Fruit fly (Drosophila melanogaster) whole organism, prepupa: ENCODE results near the gene CG1575.
A peak's percentile ranks its signal among the peaks of the same experiment; 100 is the strongest.

Experiments
- Blimp-1 ChIP-seq: fragments of 200-800 bp; sonication (Bioruptor generic); optimal IDR thresholded peaks from 3 replicates; lab custom pipeline; 2017; ENCODE audit warnings: missing biosample characterization, missing genetic modification characterization, mild to moderate bottlenecking, moderate library complexity, missing genetic modification reagents
- CG10669 ChIP-seq: fragments of 200-800 bp; sonication (Bioruptor generic); optimal IDR thresholded peaks from 3 replicates; lab custom pipeline; 2018; ENCODE audit warnings: missing biosample characterization, mild to moderate bottlenecking, missing genetic modification characterization, moderate library complexity
- CG11294 ChIP-seq: fragments of 200-800 bp; sonication (Bioruptor generic); IDR thresholded peaks from 2 replicates; pipeline ENCODE4 v1.3.6; 2022; ENCODE audit warnings: missing biosample characterization, missing genetic modification characterization
- CG11762 ChIP-seq: fragments of 200-800 bp; sonication (Bioruptor generic); optimal IDR thresholded peaks from 3 replicates; lab custom pipeline; 2016; ENCODE audit warnings: missing biosample characterization, missing genetic modification characterization; ENCODE audit not compliant: insufficient read depth
- CG11902 ChIP-seq: fragments of 200-800 bp; sonication (Bioruptor generic); optimal IDR thresholded peaks from 3 replicates; lab custom pipeline; 2016; ENCODE audit warnings: missing biosample characterization, missing genetic modification characterization
- CG1621 ChIP-seq: fragments of 200-800 bp; sonication (Bioruptor generic); optimal IDR thresholded peaks from 3 replicates; lab custom pipeline; 2018; ENCODE audit warnings: missing biosample characterization, mild to moderate bottlenecking, missing genetic modification characterization
- CG16779 ChIP-seq: fragments of 200-800 bp; sonication (Bioruptor generic); optimal IDR thresholded peaks from 3 replicates; lab custom pipeline; 2017; ENCODE audit warnings: missing biosample characterization, mild to moderate bottlenecking, missing genetic modification characterization
- CG32006 ChIP-seq: fragments of 200-800 bp; sonication (Bioruptor generic); optimal IDR thresholded peaks from 3 replicates; lab custom pipeline; 2017; ENCODE audit warnings: missing biosample characterization, mild to moderate bottlenecking, missing genetic modification characterization
- CG4318 ChIP-seq: fragments of 200-800 bp; sonication (Bioruptor generic); optimal IDR thresholded peaks from 3 replicates; lab custom pipeline; 2017; ENCODE audit warnings: missing biosample characterization, mild to moderate bottlenecking, missing genetic modification characterization
- CG6276 ChIP-seq: fragments of 200-800 bp; sonication (Bioruptor generic); optimal IDR thresholded peaks from 2 replicates; lab custom pipeline; 2017; ENCODE audit warnings: missing biosample characterization, mild to moderate bottlenecking, missing genetic modification characterization
- CG6808 ChIP-seq: fragments of 200-800 bp; sonication (Bioruptor generic); optimal IDR thresholded peaks from 3 replicates; lab custom pipeline; 2017; ENCODE audit warnings: missing biosample characterization, missing genetic modification characterization, mild to moderate bottlenecking, moderate library complexity, missing genetic modification reagents
- CG6854 ChIP-seq: fragments of 200-800 bp; sonication (Bioruptor generic); optimal IDR thresholded peaks from 2 replicates; lab custom pipeline; 2017; ENCODE audit warnings: missing biosample characterization, mild to moderate bottlenecking, missing genetic modification characterization
- CG8119 ChIP-seq: fragments of 200-800 bp; sonication (Bioruptor generic); IDR thresholded peaks from 3 replicates; pipeline ENCODE4 v1.3.6; 2022; ENCODE audit warnings: missing biosample characterization, missing genetic modification characterization
- CG8319 ChIP-seq: fragments of 200-800 bp; sonication (Bioruptor generic); optimal IDR thresholded peaks from 3 replicates; lab custom pipeline; 2016; ENCODE audit warnings: missing biosample characterization, missing genetic modification characterization
- Eip75B ChIP-seq: fragments of 200-800 bp; sonication (Bioruptor generic); optimal IDR thresholded peaks from 3 replicates; lab custom pipeline; 2016; ENCODE audit warnings: missing biosample characterization, missing genetic modification characterization
- Eip93F ChIP-seq: fragments of 200-800 bp; sonication (Bioruptor generic); optimal IDR thresholded peaks from 2 replicates; lab custom pipeline; 2016; ENCODE audit warnings: missing biosample characterization, mild to moderate bottlenecking, missing genetic modification characterization
- Ets21C ChIP-seq: fragments of 200-800 bp; sonication (Bioruptor generic); optimal IDR thresholded peaks from 3 replicates; lab custom pipeline; 2016; ENCODE audit warnings: missing biosample characterization, missing genetic modification characterization
- Gug ChIP-seq: fragments of 200-800 bp; sonication (Bioruptor generic); IDR thresholded peaks from 2 replicates; pipeline ENCODE4 v1.3.6; 2022; ENCODE audit warnings: missing biosample characterization, missing genetic modification characterization
- Hr38 ChIP-seq: sonication (Bioruptor generic); optimal IDR thresholded peaks from 2 replicates; lab custom pipeline; 2016; ENCODE audit warnings: missing biosample characterization, missing genetic modification characterization
- Hr39 ChIP-seq: fragments of 200-800 bp; sonication (Bioruptor generic); optimal IDR thresholded peaks from 2 replicates; lab custom pipeline; 2016; ENCODE audit warnings: missing biosample characterization, missing genetic modification characterization
- Hr4 ChIP-seq: fragments of 200-800 bp; sonication (Bioruptor generic); optimal IDR thresholded peaks from 3 replicates; lab custom pipeline; 2016; ENCODE audit warnings: missing biosample characterization, missing genetic modification characterization
- Lpt ChIP-seq: fragments of 200-800 bp; sonication (Bioruptor generic); optimal IDR thresholded peaks from 3 replicates; lab custom pipeline; 2016; ENCODE audit warnings: missing biosample characterization, missing genetic modification characterization
- Met ChIP-seq: fragments of 200-800 bp; sonication (Bioruptor generic); optimal IDR thresholded peaks from 3 replicates; lab custom pipeline; 2016; ENCODE audit warnings: missing biosample characterization, missing genetic modification characterization
- OdsH ChIP-seq: fragments of 200-800 bp; sonication (Bioruptor generic); optimal IDR thresholded peaks from 3 replicates; lab custom pipeline; 2016; ENCODE audit warnings: missing biosample characterization, missing genetic modification characterization
- Sox102F ChIP-seq: fragments of 200-800 bp; sonication (Bioruptor generic); optimal IDR thresholded peaks from 2 replicates; lab custom pipeline; 2016; ENCODE audit warnings: missing biosample characterization, mild to moderate bottlenecking, missing genetic modification characterization
- Sox14 ChIP-seq: fragments of 200-800 bp; sonication (Bioruptor generic); optimal IDR thresholded peaks from 3 replicates; lab custom pipeline; 2016; ENCODE audit warnings: missing biosample characterization, missing genetic modification characterization
- Sox15 ChIP-seq: fragments of 200-800 bp; sonication (Bioruptor generic); optimal IDR thresholded peaks from 3 replicates; lab custom pipeline; 2016; ENCODE audit warnings: missing biosample characterization, missing genetic modification characterization
- acj6 ChIP-seq: fragments of 200-800 bp; sonication (Bioruptor generic); optimal IDR thresholded peaks from 3 replicates; lab custom pipeline; 2016; ENCODE audit warnings: missing biosample characterization, missing genetic modification characterization
- cyc ChIP-seq: fragments of 200-800 bp; sonication (Bioruptor generic); optimal IDR thresholded peaks from 3 replicates; lab custom pipeline; 2016; ENCODE audit warnings: missing biosample characterization, missing genetic modification characterization
- dac ChIP-seq: fragments of 200-800 bp; sonication (Bioruptor generic); optimal IDR thresholded peaks from 2 replicates; lab custom pipeline; 2017; ENCODE audit warnings: missing biosample characterization, mild to moderate bottlenecking, missing genetic modification characterization
- dsx ChIP-seq: fragments of 200-800 bp; optimal IDR thresholded peaks from 3 replicates; lab custom pipeline; 2019; ENCODE audit warnings: missing biosample characterization, mild to moderate bottlenecking, missing genetic modification characterization, moderate library complexity; ENCODE audit not compliant: poor library complexity, severe bottlenecking
- eg ChIP-seq: fragments of 200-800 bp; sonication (Bioruptor generic); IDR thresholded peaks from 3 replicates; pipeline ENCODE4 v1.3.6; 2022; ENCODE audit warnings: missing biosample characterization, missing genetic modification characterization
- esn ChIP-seq: fragments of 200-800 bp; sonication (Bioruptor generic); optimal IDR thresholded peaks from 2 replicates; lab custom pipeline; 2016; ENCODE audit warnings: missing biosample characterization, mild to moderate bottlenecking, missing genetic modification characterization, moderate library complexity
- fd59A ChIP-seq: fragments of 200-800 bp; sonication (Bioruptor generic); optimal IDR thresholded peaks from 2 replicates; lab custom pipeline; 2017; ENCODE audit warnings: missing biosample characterization, mild to moderate bottlenecking, missing genetic modification characterization, missing genetic modification reagents
- fd85E ChIP-seq: fragments of 200-800 bp; sonication (Bioruptor generic); optimal IDR thresholded peaks from 3 replicates; lab custom pipeline; 2016; ENCODE audit warnings: missing biosample characterization, missing genetic modification characterization
- fkh ChIP-seq: fragments of 200-800 bp; sonication (Bioruptor generic); optimal IDR thresholded peaks from 3 replicates; lab custom pipeline; 2017; ENCODE audit warnings: missing biosample characterization, mild to moderate bottlenecking, missing genetic modification characterization, moderate library complexity
- lz ChIP-seq: fragments of 200-800 bp; sonication (Bioruptor generic); optimal IDR thresholded peaks from 3 replicates; lab custom pipeline; 2016; ENCODE audit warnings: missing biosample characterization, missing genetic modification characterization
- net ChIP-seq: fragments of 200-800 bp; sonication (Bioruptor generic); optimal IDR thresholded peaks from 3 replicates; lab custom pipeline; 2016; ENCODE audit warnings: missing biosample characterization, missing genetic modification characterization
- pdm3 ChIP-seq: fragments of 200-800 bp; sonication (Bioruptor generic); optimal IDR thresholded peaks from 3 replicates; lab custom pipeline; 2016; ENCODE audit warnings: missing biosample characterization, missing genetic modification characterization
- salr ChIP-seq, 2 experiments: fragments of 200-800 bp; sonication (Bioruptor generic); optimal IDR thresholded peaks; 3 replicates each; lab custom pipeline; 2016 to 2018; ENCODE audit warnings: missing biosample characterization in 2 of 2, missing genetic modification characterization in 2 of 2, mild to moderate bottlenecking in 1 of 2
- spab ChIP-seq: fragments of 200-800 bp; sonication (Bioruptor generic); optimal IDR thresholded peaks from 2 replicates; lab custom pipeline; 2017; ENCODE audit warnings: missing biosample characterization, mild to moderate bottlenecking, missing genetic modification characterization, missing genetic modification reagents
- ss ChIP-seq, 2 experiments: fragments of 200-800 bp; sonication (Bioruptor generic); optimal IDR thresholded peaks; 2 replicates in 1 of 2; 3 replicates in 1 of 2; lab custom pipeline; 2017 to 2018; ENCODE audit warnings: mild to moderate bottlenecking in 2 of 2, missing biosample characterization in 2 of 2, missing genetic modification characterization in 2 of 2, moderate library complexity in 1 of 2
- svp ChIP-seq: fragments of 200-800 bp; sonication (Bioruptor generic); peaks from one replicate; lab custom pipeline; 2016; ENCODE audit warnings: missing biosample characterization, missing genetic modification characterization
- topi ChIP-seq: fragments of 200-800 bp; sonication (Bioruptor generic); optimal IDR thresholded peaks from 3 replicates; lab custom pipeline; 2016; ENCODE audit warnings: missing biosample characterization, missing genetic modification characterization

Gene CG1575

DNA sequence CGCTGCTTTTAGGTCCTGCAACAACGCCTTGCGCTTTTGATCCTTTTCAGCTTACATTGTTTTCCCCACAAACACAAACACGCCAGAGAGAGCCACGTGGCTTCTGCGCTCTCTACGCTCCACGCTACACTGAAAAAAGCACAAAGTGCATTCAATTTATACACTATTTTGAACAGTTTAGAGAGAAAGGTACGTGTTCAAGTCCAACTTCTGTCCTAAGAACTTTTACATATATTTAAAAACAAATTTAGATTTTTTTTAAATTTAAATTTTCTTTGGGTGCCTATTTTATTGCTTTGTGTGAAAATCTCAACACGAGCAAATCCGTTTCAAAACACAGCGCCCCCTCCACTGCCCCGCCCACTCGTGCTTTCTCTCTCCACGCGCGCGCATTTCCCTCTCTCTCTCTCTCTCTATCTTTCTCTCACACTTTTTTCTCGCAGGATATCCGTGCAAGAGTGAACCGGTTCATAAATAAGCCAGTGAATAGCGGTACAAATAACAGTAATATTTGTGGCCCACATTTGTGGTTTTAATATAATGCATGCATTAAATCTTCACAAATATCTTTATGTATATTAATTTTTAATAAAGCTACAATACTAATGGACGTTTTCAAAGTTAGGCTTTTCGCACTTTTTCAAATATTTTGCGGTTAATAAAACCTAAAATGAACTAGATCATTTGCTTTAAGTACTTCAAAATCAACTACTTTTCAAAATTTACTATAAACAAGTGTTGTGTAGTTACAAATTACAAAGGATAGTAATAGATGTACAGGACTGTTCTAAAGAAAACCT is 16.6 kb upstream of the CG1575 start (continued):
- TF ChIP-seq CG6808 (GFP tag; lab: Kevin White, UChicago) (peak; percentile 60), Eip93F (GFP tag; lab: Kevin White, UChicago) (peak; percentile 41), CG11902 (GFP tag; lab: Kevin White, UChicago) (peak; percentile 13), CG1621 (tag; lab: Kevin White, UChicago) (peak; percentile 70), Sox102F (peak; percentile 72), fd59A (GFP tag; lab: Kevin White, UChicago) (peak; percentile 56), ss (GFP tag; optimal IDR thresholded peaks at IDR 0.05; lab: Kevin White, UChicago) (peak; percentile 66 to 76), acj6 (GFP tag; lab: Kevin White, UChicago) (peak; percentile 80), svp (peak; percentile 88)

DNA sequence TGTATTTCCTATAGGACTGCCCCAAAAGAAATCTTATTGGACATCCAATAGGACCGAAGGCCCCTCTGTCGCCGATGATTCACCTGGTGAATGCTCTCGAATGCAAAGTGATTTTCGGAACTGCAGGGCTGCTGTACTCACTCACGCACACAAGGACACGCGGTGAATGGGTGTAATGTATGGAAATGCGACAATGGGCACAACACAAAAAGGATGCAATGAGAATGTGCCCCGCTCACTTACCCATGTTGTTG is 16.1 kb upstream of the CG1575 start:
- TF ChIP-seq Gug (GFP tag; lab: Robert Waterston, UW), result no peak
- no peak for TF ChIP-seq CG11294 (GFP tag; lab: Robert Waterston, UW)
- TF ChIP-seq CG10669, result no peak
- TF ChIP-seq ss (GFP tag; optimal IDR thresholded peaks at IDR 0.05; lab: Kevin White, UChicago), result no peak
- no peak for TF ChIP-seq cyc (GFP tag; lab: Kevin White, UChicago)
- TF ChIP-seq topi, result no peak
- no peak for TF ChIP-seq Hr39 (GFP tag; lab: Kevin White, UChicago)
- no peak for TF ChIP-seq spab (GFP tag; lab: Kevin White, UChicago)
- TF ChIP-seq pdm3, result no peak
- no peak for TF ChIP-seq fkh (GFP tag; lab: Kevin White, UChicago)
- TF ChIP-seq fd85E (GFP tag; lab: Kevin White, UChicago), result no peak
- no peak for TF ChIP-seq CG4318 (GFP tag; lab: Kevin White, UChicago)
- TF ChIP-seq, all 60 proteins: peak for 0

DNA sequence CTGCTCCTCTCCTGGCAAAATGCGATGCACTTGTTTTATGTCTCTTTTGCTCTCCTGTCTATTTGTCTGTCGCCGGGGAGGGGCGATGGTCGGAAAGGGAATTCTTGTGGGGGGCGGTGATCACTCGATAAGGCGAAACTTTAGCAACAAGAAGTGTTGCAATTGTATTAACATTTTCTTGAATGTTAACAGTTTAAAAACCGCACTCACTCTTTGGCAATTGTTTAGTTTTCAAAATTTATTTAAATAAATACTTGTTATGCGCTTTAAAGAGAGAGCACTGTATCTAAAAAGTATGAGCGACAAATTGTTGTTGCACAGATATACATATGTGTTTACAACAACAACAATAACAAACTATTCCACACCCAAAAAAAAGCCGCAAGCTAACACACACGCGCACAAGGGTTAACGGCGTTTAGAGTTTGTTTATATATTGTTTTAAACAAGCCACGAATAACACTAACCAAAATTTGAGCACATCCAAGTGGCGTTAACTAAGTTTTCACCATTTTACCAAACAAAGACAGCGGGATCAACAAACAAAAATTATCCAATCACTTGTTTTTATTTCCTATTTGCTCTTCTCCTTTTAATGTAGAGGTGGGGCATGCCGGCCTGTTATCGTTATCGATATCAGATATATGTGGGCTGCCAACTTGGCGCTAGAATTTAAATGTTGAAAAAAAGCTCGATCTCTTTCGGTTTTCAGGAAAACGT is 15.2 kb upstream of the CG1575 start, which contains the start of gene CG2258:
Gene CG2258 (minus strand): TSS at position 617 of the 720 bp plus-strand sequence.
- peak; percentile 24 for TF ChIP-seq Blimp-1 (GFP tag; lab: Kevin White, UChicago)
- TF ChIP-seq Met, result peak; percentile 82
- peak; percentile 90 for TF ChIP-seq CG10669
- peak; percentile 92 for TF ChIP-seq acj6 (GFP tag; lab: Kevin White, UChicago)
- peak; percentile 86 for TF ChIP-seq dac (GFP tag; lab: Kevin White, UChicago)
- TF ChIP-seq CG32006, result peak; percentile 94
- TF ChIP-seq Ets21C (GFP tag; lab: Kevin White, UChicago), result peak; percentile 43
- peak; percentile 92 for TF ChIP-seq CG6276
- TF ChIP-seq eg, result peak; percentile 98
- TF ChIP-seq salr (GFP tag; optimal IDR thresholded peaks at IDR 0.05; lab: Kevin White, UChicago), result peak; percentile 82 to 88
- TF ChIP-seq net, result peak; percentile 93
- TF ChIP-seq fd59A (GFP tag; lab: Kevin White, UChicago), result peak; percentile 85
- TF ChIP-seq Sox15 (GFP tag; lab: Kevin White, UChicago), result peak; percentile 74
- peak; percentile 92 for TF ChIP-seq dsx (GFP tag; lab: Kevin White, UChicago)
- TF ChIP-seq Eip93F (GFP tag; lab: Kevin White, UChicago), result no peak
- peak; percentile 86 to 93 for TF ChIP-seq ss (GFP tag; optimal IDR thresholded peaks at IDR 0.05; lab: Kevin White, UChicago)
- peak; percentile 83 for TF ChIP-seq topi
- TF ChIP-seq CG11762 (GFP tag; lab: Kevin White, UChicago), result peak; percentile 72
- peak; percentile 90 for TF ChIP-seq Sox14 (GFP tag; lab: Kevin White, UChicago)
- TF ChIP-seq CG1621 (tag; lab: Kevin White, UChicago), result peak; percentile 89
- peak; percentile 97 for TF ChIP-seq CG8119
- TF ChIP-seq svp, result peak; percentile 89
- TF ChIP-seq esn, result peak; percentile 80
- peak; percentile 74 for TF ChIP-seq lz (GFP tag; lab: Kevin White, UChicago)
- TF ChIP-seq CG16779 (tag; lab: Kevin White, UChicago), result peak; percentile 57
- peak; percentile 60 for TF ChIP-seq Eip75B (GFP tag; lab: Kevin White, UChicago)
- TF ChIP-seq Lpt (GFP tag; lab: Kevin White, UChicago), result peak; percentile 90
- peak; percentile 64 for TF ChIP-seq CG8319 (GFP tag; lab: Kevin White, UChicago)
- TF ChIP-seq OdsH, result peak; percentile 94
- TF ChIP-seq Hr38, result peak; percentile 71
- no peak for TF ChIP-seq CG6854 (GFP tag; lab: Kevin White, UChicago)
- peak; percentile 85 for TF ChIP-seq Hr4 (GFP tag; lab: Kevin White, UChicago)
